Worm (Caenorhabditis elegans): ENCODE results near the gene K10D11.7.

The K10D11.7 gene

ce11 chrIV:12977650-12978049 lies 18.1 kb downstream of the K10D11.7 start:
- TF ChIP-seq unc-62 (GFP tag; optimal IDR thresholded peaks at IDR 0.05): no peak

- TF ChIP-seq unc-62 (GFP tag; optimal IDR thresholded peaks at IDR 0.05): no peak
These were observed 19.8 kb downstream of the K10D11.7 start, which contains the start of gene dod-17 for ce11 chrIV:12975981-12976380. Gene dod-17 (plus strand): TSS chrIV:12976303.

ce11 chrIV:12973336-12973735 lies 22.4 kb downstream of the K10D11.7 start, which contains the start of gene F55G11.4:
Gene F55G11.4 (plus strand): TSS chrIV:12973624.
- TF ChIP-seq unc-62 (GFP tag; optimal IDR thresholded peaks at IDR 0.05): no peak

- TF ChIP-seq unc-62 (GFP tag; optimal IDR thresholded peaks at IDR 0.05): no peak
These were observed 23.0 kb downstream of the K10D11.7 start for ce11 chrIV:12972780-12973179.

ce11 chrIV:12971994-12972520 lies 23.7 kb downstream of the K10D11.7 start:
- no peak for TF ChIP-seq unc-62 (GFP tag; optimal IDR thresholded peaks at IDR 0.05)

- TF ChIP-seq unc-62 (GFP tag; optimal IDR thresholded peaks at IDR 0.05): no peak
These were observed 26.6 kb downstream of the K10D11.7 start, which contains the start of gene F55G11.2 for ce11 chrIV:12969141-12969540. Gene F55G11.2 (minus strand): TSS chrIV:12969289.

- TF ChIP-seq unc-62 (GFP tag; optimal IDR thresholded peaks at IDR 0.05): no peak
These were observed 28.5 kb downstream of the K10D11.7 start for ce11 chrIV:12967303-12967702.

- TF ChIP-seq unc-62 (GFP tag; optimal IDR thresholded peaks at IDR 0.05): no peak
These were observed 30.7 kb downstream of the K10D11.7 start, which contains the start of gene dod-22 for ce11 chrIV:12965074-12965473. Gene dod-22 (plus strand): TSS chrIV:12965374.

ce11 chrIV:12964648-12965047 lies 31.1 kb downstream of the K10D11.7 start:
- TF ChIP-seq unc-62 (GFP tag; optimal IDR thresholded peaks at IDR 0.05): no peak

ce11 chrIV:12962564-12962963 lies 33.2 kb downstream of the K10D11.7 start, which contains the start of gene F55G11.8:
Gene F55G11.8 (plus strand): TSS chrIV:12962808.
- no peak for TF ChIP-seq unc-62 (GFP tag; optimal IDR thresholded peaks at IDR 0.05)

ce11 chrIV:12960136-12960535 lies 35.6 kb downstream of the K10D11.7 start, which contains the start of gene F55G11.7:
Gene F55G11.7 (plus strand): TSS chrIV:12960436.
- TF ChIP-seq unc-62 (GFP tag; optimal IDR thresholded peaks at IDR 0.05): no peak

ce11 chrIV:12957730-12958129 lies 38.1 kb downstream of the K10D11.7 start, which contains the start of gene F55G11.6:
Gene F55G11.6 (plus strand): TSS chrIV:12958030.
- no peak for TF ChIP-seq unc-62 (GFP tag; optimal IDR thresholded peaks at IDR 0.05)

ce11 chrIV:12948470-12948869 lies 47.3 kb downstream of the K10D11.7 start, which contains the start of gene F55G11.10:
Gene F55G11.10 (plus strand): TSS chrIV:12948770.
- no peak for TF ChIP-seq unc-62 (GFP tag; optimal IDR thresholded peaks at IDR 0.05)

- TF ChIP-seq unc-62 (GFP tag; optimal IDR thresholded peaks at IDR 0.05): no peak
These were observed 49.3 kb downstream of the K10D11.7 start, which contains the start of gene F55G11.1 for ce11 chrIV:12946488-12946887. Gene F55G11.1 (minus strand): TSS chrIV:12946588.

All from whole organism, dauer.